1 worm cellular context compared by ENCODE assay signal in genomic region chrII:7870632-7871031, ce11.
A peak's percentile ranks its signal among the peaks of the same experiment; 100 is the strongest.
TF ChIP-seq lines count a peak whose summit lies in the region.

No protein-coding gene starts in this region.

TF ChIP-seq in whole organism, L1 larva, 84 proteins besides CTCF, POLR2A, EP300 and RAD21 (continued from another document):
- TF ChIP-seq lin-35 (GFP tag; optimal IDR thresholded peaks at IDR 0.05; lab: Kevin White, UChicago): peak; percentile 65 to 81
- TF ChIP-seq ces-1 (GFP tag; optimal IDR thresholded peaks at IDR 0.05; lab: Kevin White, UChicago): no peak
